Fruit fly (Drosophila melanogaster): Measurements from ENCODE around the gene CG3308.
A peak's percentile ranks its signal among the peaks of the same experiment; 100 is the strongest.

DNA sequence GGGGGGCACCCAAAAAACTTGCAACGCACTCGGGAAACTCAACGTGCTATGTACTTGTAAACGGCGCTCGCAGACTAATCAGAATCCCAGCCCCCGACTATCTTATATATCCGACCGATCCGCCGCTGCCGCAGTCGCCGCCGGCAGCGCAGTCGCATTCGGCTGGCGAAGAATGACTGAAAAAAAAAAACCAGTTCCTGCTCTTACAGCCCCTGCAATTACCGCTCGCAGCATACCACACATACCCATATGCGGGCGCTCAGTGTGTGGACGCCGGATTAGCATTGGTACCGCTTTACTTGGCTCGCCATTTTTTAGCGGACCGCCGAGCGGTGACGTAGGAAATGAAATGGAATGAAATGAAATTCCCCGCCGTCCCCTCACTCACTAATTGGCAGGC, 36.5 kb downstream of the CG3308 start, which contains the start of gene e:
- TF ChIP-seq dan (GFP tag; IDR thresholded peaks at IDR 0.05): no peak
- no peak for TF ChIP-seq salm (tag; optimal IDR thresholded peaks at IDR 0.05)
- TF ChIP-seq disco-r (GFP tag; optimal IDR thresholded peaks at IDR 0.05): no peak
- TF ChIP-seq sd (tag; optimal IDR thresholded peaks at IDR 0.05): peak; percentile 21
- no peak for TF ChIP-seq ro (GFP tag; IDR thresholded peaks at IDR 0.05)
- TF ChIP-seq CG6813 (GFP tag; optimal IDR thresholded peaks at IDR 0.05): no peak
- no peak for TF ChIP-seq ssp (GFP tag; IDR thresholded peaks at IDR 0.05)
